Fruit fly (Drosophila melanogaster) whole organism, embryonic: ENCODE results near the gene FucTD.

ENCODE experiments used
- Asciz ChIP-seq: fragments of 200-800 bp; sonication (Bioruptor generic); optimal IDR thresholded peaks from 2 replicates; lab custom pipeline; 2017; ENCODE audit warnings: missing biosample characterization, mild to moderate bottlenecking, missing genetic modification characterization, missing genetic modification reagents
- C15 ChIP-seq: fragments of 200-800 bp; sonication (Bioruptor generic); IDR thresholded peaks from 3 replicates; pipeline ENCODE4 v1.3.6; 2022; ENCODE audit warnings: missing biosample characterization, missing genetic modification characterization
- CG10565 ChIP-seq: fragments of 200-800 bp; sonication (Bioruptor generic); optimal IDR thresholded peaks from 3 replicates; lab custom pipeline; 2016; ENCODE audit warnings: missing biosample characterization, mild to moderate bottlenecking, missing genetic modification characterization
- CG10654 ChIP-seq: fragments of 200-800 bp; sonication (Bioruptor generic); optimal IDR thresholded peaks from 2 replicates; lab custom pipeline; 2016; ENCODE audit warnings: missing biosample characterization, missing genetic modification characterization
- CG10979 ChIP-seq: fragments of 200-800 bp; sonication (Bioruptor generic); optimal IDR thresholded peaks from 2 replicates; lab custom pipeline; 2018; ENCODE audit warnings: missing biosample characterization, mild to moderate bottlenecking, missing genetic modification characterization, moderate library complexity
- CG11456 ChIP-seq: fragments of 200-800 bp; sonication (Bioruptor generic); IDR thresholded peaks from 3 replicates; pipeline ENCODE4 v1.3.6; 2022; ENCODE audit warnings: missing biosample characterization, missing genetic modification characterization
- CG12391 ChIP-seq: fragments of 200-800 bp; sonication (Bioruptor generic); optimal IDR thresholded peaks from 3 replicates; lab custom pipeline; 2018; ENCODE audit warnings: missing biosample characterization, mild to moderate bottlenecking, missing genetic modification characterization, moderate library complexity
- CG12942 ChIP-seq: fragments of 200-800 bp; sonication (Bioruptor generic); optimal IDR thresholded peaks from 3 replicates; lab custom pipeline; 2016; ENCODE audit warnings: missing biosample characterization, missing genetic modification characterization
- CG14667 ChIP-seq: fragments of 200-800 bp; sonication (Bioruptor generic); IDR thresholded peaks from 2 replicates; pipeline ENCODE4 v1.3.6; 2022; ENCODE audit warnings: missing biosample characterization, missing genetic modification characterization
- CG14860 ChIP-seq: fragments of 200-800 bp; sonication (Bioruptor generic); IDR thresholded peaks from 3 replicates; pipeline ENCODE4 v1.3.6; 2022; ENCODE audit warnings: missing biosample characterization, missing genetic modification characterization; ENCODE audit not compliant: partially characterized antibody
- CG15479 ChIP-seq: fragments of 200-800 bp; sonication (Bioruptor generic); optimal IDR thresholded peaks from 3 replicates; lab custom pipeline; 2019; ENCODE audit warnings: missing biosample characterization, mild to moderate bottlenecking, missing genetic modification characterization, moderate library complexity
- CG16813 ChIP-seq: fragments of 200-800 bp; sonication (Bioruptor generic); IDR thresholded peaks from 3 replicates; pipeline ENCODE4 v1.3.6; 2022; ENCODE audit warnings: missing biosample characterization, missing genetic modification characterization; ENCODE audit not compliant: partially characterized antibody
- CG17802 ChIP-seq: fragments of 200-800 bp; sonication (Bioruptor generic); optimal IDR thresholded peaks from 2 replicates; lab custom pipeline; 2018; ENCODE audit warnings: missing biosample characterization, mild to moderate bottlenecking, missing genetic modification characterization, moderate library complexity
- CG18262 ChIP-seq: fragments of 200-800 bp; optimal IDR thresholded peaks from 3 replicates; lab custom pipeline; 2019; ENCODE audit warnings: missing biosample characterization, mild to moderate bottlenecking, missing genetic modification characterization, moderate library complexity
- CG18476 ChIP-seq: fragments of 200-800 bp; sonication (Bioruptor generic); optimal IDR thresholded peaks from 2 replicates; lab custom pipeline; 2016; ENCODE audit warnings: missing biosample characterization, mild to moderate bottlenecking, missing genetic modification characterization
- CG2120 ChIP-seq: fragments of 200-800 bp; sonication (Bioruptor generic); optimal IDR thresholded peaks from 3 replicates; lab custom pipeline; 2016; ENCODE audit warnings: missing biosample characterization, missing genetic modification characterization
- CG31388 ChIP-seq: fragments of 200-800 bp; sonication (Bioruptor generic); optimal IDR thresholded peaks from 2 replicates; lab custom pipeline; 2016; ENCODE audit warnings: missing biosample characterization, missing genetic modification characterization
- CG4424 ChIP-seq: fragments of 200-800 bp; sonication (Bioruptor generic); optimal IDR thresholded peaks from 3 replicates; lab custom pipeline; 2016; ENCODE audit warnings: missing biosample characterization, missing genetic modification characterization
- CG4617 ChIP-seq: fragments of 200-800 bp; sonication (Bioruptor generic); optimal IDR thresholded peaks from 3 replicates; lab custom pipeline; 2016; ENCODE audit warnings: missing biosample characterization, missing genetic modification characterization, borderline replicate concordance
- CG4820 ChIP-seq: fragments of 200-800 bp; sonication (Bioruptor generic); optimal IDR thresholded peaks from 3 replicates; lab custom pipeline; 2016; ENCODE audit warnings: missing biosample characterization, missing genetic modification characterization
- CG6272 ChIP-seq: fragments of 200-800 bp; sonication (Bioruptor generic); IDR thresholded peaks from 2 replicates; pipeline ENCODE4 v1.3.6; 2022; ENCODE audit warnings: missing biosample characterization, missing genetic modification characterization
- CG7271 ChIP-seq: fragments of 200-800 bp; sonication (Bioruptor generic); optimal IDR thresholded peaks from 2 replicates; lab custom pipeline; 2018; ENCODE audit warnings: missing biosample characterization, mild to moderate bottlenecking, missing genetic modification characterization, moderate library complexity
- CG8089 ChIP-seq: fragments of 200-800 bp; sonication (Bioruptor generic); optimal IDR thresholded peaks from 3 replicates; lab custom pipeline; 2016; ENCODE audit warnings: missing biosample characterization, missing genetic modification characterization
- CG8765 ChIP-seq: fragments of 200-800 bp; sonication (Bioruptor generic); IDR thresholded peaks from 2 replicates; pipeline ENCODE4 v1.3.6; 2022; ENCODE audit warnings: missing biosample characterization, missing genetic modification characterization
- CG9437 ChIP-seq: fragments of 200-800 bp; sonication (Bioruptor generic); optimal IDR thresholded peaks from 2 replicates; lab custom pipeline; 2018; ENCODE audit warnings: missing biosample characterization, mild to moderate bottlenecking, missing genetic modification characterization
- CG9797 ChIP-seq: fragments of 200-800 bp; sonication (Bioruptor generic); optimal IDR thresholded peaks from 3 replicates; lab custom pipeline; 2018; ENCODE audit warnings: missing biosample characterization, mild to moderate bottlenecking, missing genetic modification characterization
- CHES-1-like ChIP-seq: fragments of 200-800 bp; sonication (Bioruptor generic); optimal IDR thresholded peaks from 2 replicates; lab custom pipeline; 2016; ENCODE audit warnings: missing biosample characterization, missing genetic modification characterization
- CTCF ChIP-seq: fragments of 200-800 bp; sonication (Bioruptor generic); optimal IDR thresholded peaks from 2 replicates; lab custom pipeline; 2017; ENCODE audit warnings: missing biosample characterization, mild to moderate bottlenecking, missing genetic modification characterization, moderate library complexity
- CkIIα-i1 ChIP-seq: fragments of 200-800 bp; sonication (Bioruptor generic); IDR thresholded peaks from 2 replicates; pipeline ENCODE4 v1.3.6; 2022; ENCODE audit warnings: missing biosample characterization, missing genetic modification characterization
- D19B ChIP-seq: fragments of 200-800 bp; sonication (Bioruptor generic); optimal IDR thresholded peaks from 2 replicates; lab custom pipeline; 2017; ENCODE audit warnings: missing biosample characterization, mild to moderate bottlenecking, missing genetic modification characterization
- Doc2 ChIP-seq: fragments of 200-800 bp; sonication (Bioruptor generic); IDR thresholded peaks from 2 replicates; pipeline ENCODE4 v1.3.6; 2022; ENCODE audit warnings: missing biosample characterization, missing genetic modification characterization
- GATAe ChIP-seq: fragments of 200-800 bp; sonication (Bioruptor generic); conservative IDR thresholded peaks from 2 replicates; pipeline ENCODE4 v1.3.6; 2022; ENCODE audit warnings: missing biosample characterization, missing genetic modification characterization
- HLH54F ChIP-seq: fragments of 200-800 bp; sonication (Bioruptor generic); optimal IDR thresholded peaks from 3 replicates; lab custom pipeline; 2016; ENCODE audit warnings: missing biosample characterization, missing genetic modification characterization
- Kr ChIP-seq: fragments of 200-800 bp; sonication (Bioruptor generic); optimal IDR thresholded peaks from 2 replicates; lab custom pipeline; 2017; ENCODE audit warnings: missing biosample characterization, mild to moderate bottlenecking, missing genetic modification characterization
- Mad ChIP-seq: fragments of 200-800 bp; sonication (Bioruptor generic); optimal IDR thresholded peaks from 2 replicates; lab custom pipeline; 2016; ENCODE audit warnings: missing biosample characterization, missing genetic modification characterization
- Mrtf ChIP-seq: fragments of 200-800 bp; sonication (Bioruptor generic); IDR thresholded peaks from 3 replicates; pipeline ENCODE4 v1.3.6; 2022; ENCODE audit warnings: missing biosample characterization, missing genetic modification characterization
- Neu2 ChIP-seq: fragments of 200-800 bp; sonication (Bioruptor generic); optimal IDR thresholded peaks from 3 replicates; lab custom pipeline; 2016; ENCODE audit warnings: missing biosample characterization, missing genetic modification characterization, borderline replicate concordance
- Ssrp ChIP-seq: fragments of 200-800 bp; sonication (Bioruptor generic); optimal IDR thresholded peaks from 2 replicates; lab custom pipeline; 2018; ENCODE audit warnings: missing biosample characterization, mild to moderate bottlenecking, missing genetic modification characterization, moderate library complexity
- ato ChIP-seq: fragments of 200-800 bp; sonication (Bioruptor generic); IDR thresholded peaks from 2 replicates; pipeline ENCODE4 v1.3.6; 2022; ENCODE audit warnings: missing biosample characterization, missing genetic modification characterization; ENCODE audit not compliant: partially characterized antibody
- crp ChIP-seq, 2 experiments: fragments of 200-800 bp; sonication (Bioruptor generic); optimal IDR thresholded peaks; 2 replicates in 1 of 2; 3 replicates in 1 of 2; lab custom pipeline; 2017; ENCODE audit warnings: missing biosample characterization in 2 of 2, missing genetic modification characterization in 2 of 2, mild to moderate bottlenecking in 1 of 2, moderate library complexity in 1 of 2
- da ChIP-seq: fragments of 200-800 bp; sonication (Bioruptor generic); optimal IDR thresholded peaks from 2 replicates; lab custom pipeline; 2016; ENCODE audit warnings: missing biosample characterization, missing genetic modification characterization
- dpn ChIP-seq, 2 experiments: fragments of 200-800 bp; sonication (Bioruptor generic); optimal IDR thresholded peaks; 3 replicates each; lab custom pipeline; 2016; ENCODE audit warnings: missing biosample characterization in 2 of 2, missing genetic modification characterization in 2 of 2
- gfzf ChIP-seq: fragments of 200-800 bp; sonication (Bioruptor generic); optimal IDR thresholded peaks from 2 replicates; lab custom pipeline; 2016; ENCODE audit warnings: missing biosample characterization, mild to moderate bottlenecking, missing genetic modification characterization, moderate library complexity
- grau ChIP-seq: fragments of 200-800 bp; optimal IDR thresholded peaks from 3 replicates; lab custom pipeline; 2019; ENCODE audit warnings: missing biosample characterization, mild to moderate bottlenecking, missing genetic modification characterization, moderate library complexity
- ind ChIP-seq: fragments of 200-800 bp; sonication (Bioruptor generic); optimal IDR thresholded peaks from 3 replicates; lab custom pipeline; 2016; ENCODE audit warnings: missing biosample characterization, missing genetic modification characterization
- lab ChIP-seq: fragments of 200-800 bp; sonication (Bioruptor generic); optimal IDR thresholded peaks from 3 replicates; lab custom pipeline; 2017; ENCODE audit warnings: missing biosample characterization, missing genetic modification characterization, mild to moderate bottlenecking, moderate library complexity, missing genetic modification reagents
- mld ChIP-seq: fragments of 200-800 bp; sonication (Bioruptor generic); IDR thresholded peaks from 3 replicates; pipeline ENCODE4 v1.3.6; 2022; ENCODE audit warnings: missing biosample characterization, missing genetic modification characterization; ENCODE audit not compliant: partially characterized antibody
- peb ChIP-seq: fragments of 200-800 bp; sonication (Bioruptor generic); IDR thresholded peaks from 2 replicates; pipeline ENCODE4 v1.3.6; 2022; ENCODE audit warnings: missing biosample characterization, missing genetic modification characterization
- phol ChIP-seq: fragments of 200-800 bp; sonication (Bioruptor generic); optimal IDR thresholded peaks from 3 replicates; lab custom pipeline; 2018; ENCODE audit warnings: missing biosample characterization, mild to moderate bottlenecking, missing genetic modification characterization, moderate library complexity
- sim ChIP-seq: fragments of 200-800 bp; sonication (Bioruptor generic); IDR thresholded peaks from 2 replicates; pipeline ENCODE4 v1.3.6; 2022; ENCODE audit warnings: missing biosample characterization, missing genetic modification characterization
- tin ChIP-seq: fragments of 200-800 bp; sonication (Bioruptor generic); optimal IDR thresholded peaks from 3 replicates; lab custom pipeline; 2016; ENCODE audit warnings: missing biosample characterization, missing genetic modification characterization

Gene FucTD

DNA sequence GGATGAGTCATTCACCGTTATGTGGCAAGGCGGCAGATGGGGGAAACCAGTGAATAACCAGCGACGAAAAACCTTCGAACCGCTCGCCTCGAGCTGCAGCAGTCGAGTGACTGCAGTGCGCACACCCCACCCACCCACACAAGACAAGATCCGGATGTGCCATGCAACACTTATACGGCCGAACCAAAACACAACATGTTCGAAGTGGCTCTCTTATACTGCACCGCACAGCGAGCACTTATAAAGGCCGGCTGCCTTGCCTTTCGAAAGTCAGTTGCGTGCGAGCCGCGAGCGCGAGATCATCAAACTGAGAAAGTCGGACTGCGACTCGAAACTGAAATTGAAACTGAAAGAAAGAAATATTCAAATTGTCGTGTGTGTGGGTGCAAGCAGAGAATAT, 47.5 kb downstream of the FucTD start, which contains the start of gene rho (continued):
- TF ChIP-seq GATAe (no peak), Mrtf (GFP tag; lab: Robert Waterston, UW) (no peak), D19B (GFP tag; lab: Kevin White, UChicago) (no peak), ato (GFP tag; lab: Robert Waterston, UW) (peak; percentile 71; the same call in 1 of the 2 replicates), CG11456 (GFP tag; lab: Robert Waterston, UW) (peak; percentile 56; the same call in 1 of the 3 replicates), sim (GFP tag; lab: Robert Waterston, UW) (no peak), CG17802 (tag; lab: Kevin White, UChicago) (no peak), CG4424 (GFP tag; lab: Kevin White, UChicago) (no peak), CG9437 (GFP tag; lab: Kevin White, UChicago) (no peak), CG15479 (GFP tag; lab: Kevin White, UChicago) (peak; percentile 14), grau (tag; lab: Kevin White, UChicago) (peak; percentile 27), CG6272 (no peak), CHES-1-like (GFP tag; lab: Kevin White, UChicago) (no peak), CG16813 (GFP tag; lab: Robert Waterston, UW) (0 out of 3 replicates have a peak, but pooled peaks have one; percentile 14), CG10565 (GFP tag; lab: Kevin White, UChicago) (no peak), CG14667 (GFP tag; lab: Robert Waterston, UW) (no peak), CG4820 (GFP tag; lab: Kevin White, UChicago) (no peak), CG12942 (GFP tag; lab: Kevin White, UChicago) (no peak), CG18476 (GFP tag; lab: Kevin White, UChicago) (no peak), da (no peak), CG9797 (no peak), CG10979 (tag; lab: Kevin White, UChicago) (peak; percentile 5), mld (GFP tag; lab: Robert Waterston, UW) (0 out of 3 replicates have a peak, but pooled peaks have one; percentile 46), CG12391 (tag; lab: Kevin White, UChicago) (peak; percentile 16), Neu2 (no peak), crp (GFP tag; optimal IDR thresholded peaks at IDR 0.05; lab: Kevin White, UChicago) (peak in 1 of 2 experiments; percentile 25), CG7271 (tag; lab: Kevin White, UChicago) (no peak), HLH54F (GFP tag; lab: Kevin White, UChicago) (no peak), gfzf (no peak), phol (tag; lab: Kevin White, UChicago) (no peak), CG10654 (no peak), CG8089 (peak; percentile 46), C15 (GFP tag; lab: Robert Waterston, UW) (no peak), Kr (GFP tag; lab: Kevin White, UChicago) (no peak), peb (GFP tag; lab: Robert Waterston, UW) (no peak), Mad (GFP tag; lab: Kevin White, UChicago) (no peak), lab (GFP tag; lab: Kevin White, UChicago) (peak; percentile 39), CG8765 (GFP tag; lab: Robert Waterston, UW) (no peak), dpn (GFP tag; optimal IDR thresholded peaks at IDR 0.05; lab: Kevin White, UChicago) (peak in 1 of 2 experiments; percentile 22), tin (GFP tag; lab: Kevin White, UChicago) (peak; percentile 32), CTCF (GFP tag; lab: Kevin White, UChicago) (no peak), CG14860 (GFP tag; lab: Robert Waterston, UW) (no peak), ind (no peak), Doc2 (GFP tag; lab: Robert Waterston, UW) (no peak), CG2120 (GFP tag; lab: Kevin White, UChicago) (no peak), CkIIα-i1 (no peak), CG4617 (GFP tag; lab: Kevin White, UChicago) (no peak), Asciz (no peak), Ssrp (no peak), CG18262 (tag; lab: Kevin White, UChicago) (peak; percentile 38), CG31388 (GFP tag; lab: Kevin White, UChicago) (no peak)
